Fruit fly (Drosophila melanogaster) whole organism, embryonic: ENCODE measurements around the gene Lamtor5.

Experiments used
- Atf6 ChIP-seq: fragments of 200-800 bp; sonication (Bioruptor generic); IDR thresholded peaks from 2 replicates; pipeline ENCODE4 v1.3.6; 2022; ENCODE audit warnings: missing biosample characterization, missing genetic modification characterization
- Bgb ChIP-seq: fragments of 200-800 bp; sonication (Bioruptor generic); IDR thresholded peaks from 2 replicates; pipeline ENCODE4 v1.3.6; 2022; ENCODE audit warnings: missing biosample characterization, missing genetic modification characterization; ENCODE audit not compliant: partially characterized antibody
- CG10959 ChIP-seq: fragments of 200-800 bp; sonication (Bioruptor generic); IDR thresholded peaks from 2 replicates; pipeline ENCODE4 v1.3.6; 2022; ENCODE audit warnings: missing biosample characterization, missing genetic modification characterization
- CG12942 ChIP-seq: fragments of 200-800 bp; sonication (Bioruptor generic); optimal IDR thresholded peaks from 3 replicates; lab custom pipeline; 2016; ENCODE audit warnings: missing biosample characterization, missing genetic modification characterization
- CG14014 ChIP-seq: fragments of 200-800 bp; sonication (Bioruptor generic); IDR thresholded peaks from 2 replicates; pipeline ENCODE4 v1.3.6; 2022; ENCODE audit warnings: missing biosample characterization, missing genetic modification characterization
- CG17385 ChIP-seq: fragments of 200-800 bp; sonication (Bioruptor generic); optimal IDR thresholded peaks from 3 replicates; lab custom pipeline; 2018; ENCODE audit warnings: missing biosample characterization, mild to moderate bottlenecking, missing genetic modification characterization
- CG18011 ChIP-seq: fragments of 200-800 bp; sonication (Bioruptor generic); optimal IDR thresholded peaks from 2 replicates; lab custom pipeline; 2017; ENCODE audit warnings: missing biosample characterization, missing genetic modification characterization, mild to moderate bottlenecking, moderate library complexity, missing genotype
- CG1832 ChIP-seq: fragments of 200-800 bp; sonication (Bioruptor generic); optimal IDR thresholded peaks from 2 replicates; lab custom pipeline; 2017; ENCODE audit warnings: missing biosample characterization, mild to moderate bottlenecking, missing genetic modification characterization, inconsistent platforms
- CG2678 ChIP-seq: fragments of 200-800 bp; sonication (Bioruptor generic); optimal IDR thresholded peaks from 3 replicates; lab custom pipeline; 2019; ENCODE audit warnings: missing biosample characterization, mild to moderate bottlenecking, missing genetic modification characterization, moderate library complexity
- CG2889 ChIP-seq: fragments of 200-800 bp; sonication (Bioruptor generic); IDR thresholded peaks from 3 replicates; pipeline ENCODE4 v1.3.6; 2022; ENCODE audit warnings: missing biosample characterization, missing genetic modification characterization
- CG30431 ChIP-seq: fragments of 200-800 bp; sonication (Bioruptor generic); optimal IDR thresholded peaks from 2 replicates; lab custom pipeline; 2017; ENCODE audit warnings: missing biosample characterization, missing genetic modification characterization
- CG3065 ChIP-seq: fragments of 200-800 bp; sonication (Bioruptor generic); optimal IDR thresholded peaks from 2 replicates; lab custom pipeline; 2016; ENCODE audit warnings: missing biosample characterization, missing genetic modification characterization
- CG6791 ChIP-seq: fragments of 200-800 bp; sonication (Bioruptor generic); IDR thresholded peaks from 3 replicates; pipeline ENCODE4 v1.3.6; 2022; ENCODE audit warnings: missing biosample characterization, missing genetic modification characterization; ENCODE audit not compliant: partially characterized antibody
- CG6854 ChIP-seq: fragments of 200-800 bp; sonication (Bioruptor generic); optimal IDR thresholded peaks from 3 replicates; lab custom pipeline; 2017; ENCODE audit warnings: missing biosample characterization, mild to moderate bottlenecking, missing genetic modification characterization
- CG7357 ChIP-seq: fragments of 200-800 bp; sonication (Bioruptor generic); IDR thresholded peaks from 3 replicates; pipeline ENCODE4 v1.3.6; 2022; ENCODE audit warnings: missing biosample characterization, missing genetic modification characterization
- CG8359 ChIP-seq: fragments of 200-800 bp; sonication (Bioruptor generic); optimal IDR thresholded peaks from 2 replicates; lab custom pipeline; 2017; ENCODE audit warnings: missing biosample characterization, mild to moderate bottlenecking, missing genetic modification characterization, borderline replicate concordance
- CG8944 ChIP-seq: fragments of 200-800 bp; sonication (Bioruptor generic); optimal IDR thresholded peaks from 3 replicates; lab custom pipeline; 2016; ENCODE audit warnings: missing biosample characterization, missing genetic modification characterization
- CG9609 ChIP-seq: fragments of 200-800 bp; sonication (Bioruptor generic); optimal IDR thresholded peaks from 3 replicates; lab custom pipeline; 2016; ENCODE audit warnings: missing biosample characterization, missing genetic modification characterization
- Deaf1 ChIP-seq: fragments of 200-800 bp; optimal IDR thresholded peaks from 3 replicates; lab custom pipeline; 2019; ENCODE audit warnings: missing biosample characterization, mild to moderate bottlenecking, missing genetic modification characterization, moderate library complexity
- Dref ChIP-seq: fragments of 200-800 bp; sonication (Bioruptor generic); IDR thresholded peaks from 2 replicates; pipeline ENCODE4 v1.3.6; 2022; ENCODE audit warnings: missing biosample characterization, missing genetic modification characterization
- E2f2 ChIP-seq: fragments of 200-800 bp; sonication (Bioruptor generic); IDR thresholded peaks from 2 replicates; pipeline ENCODE4 v1.3.6; 2022; ENCODE audit warnings: missing biosample characterization, missing genetic modification characterization
- ERR ChIP-seq: fragments of 200-800 bp; sonication (Bioruptor generic); optimal IDR thresholded peaks from 2 replicates; lab custom pipeline; 2016; ENCODE audit warnings: missing biosample characterization, missing genetic modification characterization
- Hey ChIP-seq: fragments of 200-800 bp; sonication (Bioruptor generic); optimal IDR thresholded peaks from 3 replicates; lab custom pipeline; 2018; ENCODE audit warnings: missing biosample characterization, mild to moderate bottlenecking, missing genetic modification characterization
- Lhr ChIP-seq: fragments of 200-800 bp; sonication (Bioruptor generic); optimal IDR thresholded peaks from 3 replicates; lab custom pipeline; 2017; ENCODE audit warnings: mild to moderate bottlenecking, missing biosample characterization, missing genetic modification reagents, missing genetic modification characterization
- MESR4 ChIP-seq: fragments of 200-800 bp; sonication (Bioruptor generic); optimal IDR thresholded peaks from 2 replicates; lab custom pipeline; 2018; ENCODE audit warnings: missing biosample characterization, mild to moderate bottlenecking, missing genetic modification characterization, moderate library complexity
- NK7.1 ChIP-seq: fragments of 200-800 bp; sonication (Bioruptor generic); optimal IDR thresholded peaks from 3 replicates; lab custom pipeline; 2016; ENCODE audit warnings: missing biosample characterization, missing genetic modification characterization
- NfI ChIP-seq: fragments of 200-800 bp; sonication (Bioruptor generic); optimal IDR thresholded peaks from 3 replicates; lab custom pipeline; 2018; ENCODE audit warnings: missing biosample characterization, mild to moderate bottlenecking, missing genetic modification characterization, moderate library complexity
- Poxn ChIP-seq: fragments of 200-800 bp; sonication (Bioruptor generic); IDR thresholded peaks from 2 replicates; pipeline ENCODE4 v1.3.6; 2022; ENCODE audit warnings: missing biosample characterization, missing genetic modification characterization
- Trl ChIP-seq, 3 experiments: fragments of >200 bp in 2 of 3; fragments of 200-800 bp in 1 of 3; sonication (Bioruptor generic) in 1 of 3; optimal IDR thresholded peaks; 2 replicates in 1 of 3; 3 replicates in 2 of 3; lab custom pipeline; 2016 to 2017; ENCODE audit warnings: missing biosample characterization in 1 of 3, missing genetic modification characterization in 1 of 3
- Usf ChIP-seq: fragments of 200-800 bp; sonication (Bioruptor generic); optimal IDR thresholded peaks from 2 replicates; lab custom pipeline; 2017; ENCODE audit warnings: missing genotype, missing biosample characterization, missing genetic modification characterization
- ara ChIP-seq: fragments of 200-800 bp; sonication (Bioruptor generic); IDR thresholded peaks from 2 replicates; pipeline ENCODE4 v1.3.6; 2022; ENCODE audit warnings: missing biosample characterization, missing genetic modification characterization
- cad ChIP-seq: fragments of >200 bp; optimal IDR thresholded peaks from 2 replicates; lab custom pipeline; 2017; ENCODE audit warnings: missing biosample characterization, missing genetic modification characterization
- cg ChIP-seq: fragments of 200-800 bp; sonication (Bioruptor generic); optimal IDR thresholded peaks from 3 replicates; lab custom pipeline; 2019; ENCODE audit warnings: missing biosample characterization, mild to moderate bottlenecking, missing genetic modification characterization, moderate library complexity
- eyg ChIP-seq: fragments of 200-800 bp; sonication (Bioruptor generic); optimal IDR thresholded peaks from 3 replicates; lab custom pipeline; 2016; ENCODE audit warnings: missing biosample characterization, missing genetic modification characterization
- fd96Cb ChIP-seq: fragments of 200-800 bp; sonication (Bioruptor generic); optimal IDR thresholded peaks from 2 replicates; lab custom pipeline; 2018; ENCODE audit warnings: missing biosample characterization, mild to moderate bottlenecking, missing genetic modification characterization, moderate library complexity
- ftz-f1 ChIP-seq: fragments of 200-800 bp; sonication (Bioruptor generic); optimal IDR thresholded peaks from 2 replicates; lab custom pipeline; 2016; ENCODE audit warnings: missing biosample characterization, missing genetic modification characterization
- lab ChIP-seq: fragments of 200-800 bp; sonication (Bioruptor generic); optimal IDR thresholded peaks from 3 replicates; lab custom pipeline; 2017; ENCODE audit warnings: missing biosample characterization, missing genetic modification characterization, mild to moderate bottlenecking, moderate library complexity, missing genetic modification reagents
- org-1 ChIP-seq: fragments of 200-800 bp; sonication (Bioruptor generic); optimal IDR thresholded peaks from 2 replicates; lab custom pipeline; 2017; ENCODE audit warnings: missing biosample characterization, missing genetic modification characterization
- psq ChIP-seq: fragments of 200-800 bp; sonication (Bioruptor generic); optimal IDR thresholded peaks from 2 replicates; lab custom pipeline; 2017; ENCODE audit warnings: missing biosample characterization, missing genetic modification characterization
- repo ChIP-seq: fragments of 200-800 bp; sonication (Bioruptor generic); optimal IDR thresholded peaks from 2 replicates; lab custom pipeline; 2016; ENCODE audit warnings: missing biosample characterization, missing genetic modification characterization
- schlank ChIP-seq: fragments of 200-800 bp; sonication (Bioruptor generic); optimal IDR thresholded peaks from 2 replicates; lab custom pipeline; 2018; ENCODE audit warnings: missing biosample characterization, mild to moderate bottlenecking, missing genetic modification characterization
- seq ChIP-seq: fragments of 200-800 bp; sonication (Bioruptor generic); IDR thresholded peaks from 2 replicates; pipeline ENCODE4 v1.3.6; 2022; ENCODE audit warnings: missing biosample characterization, missing genetic modification characterization
- sima ChIP-seq: fragments of 200-800 bp; sonication (Bioruptor generic); optimal IDR thresholded peaks from 2 replicates; lab custom pipeline; 2016; ENCODE audit warnings: missing biosample characterization, missing genetic modification characterization
- slbo ChIP-seq: fragments of 200-800 bp; sonication (Bioruptor generic); IDR thresholded peaks from 2 replicates; pipeline ENCODE4 v1.3.6; 2022; ENCODE audit warnings: missing biosample characterization, missing genetic modification characterization
- ssp ChIP-seq: fragments of 200-800 bp; sonication (Bioruptor generic); IDR thresholded peaks from 2 replicates; pipeline ENCODE4 v1.3.6; 2022; ENCODE audit warnings: missing biosample characterization, missing genetic modification characterization
- tgo ChIP-seq: fragments of 200-800 bp; sonication (Bioruptor generic); IDR thresholded peaks from 3 replicates; pipeline ENCODE4 v1.3.6; 2022; ENCODE audit warnings: missing biosample characterization, missing genetic modification characterization
- trem ChIP-seq: fragments of 200-800 bp; optimal IDR thresholded peaks from 3 replicates; lab custom pipeline; 2019; ENCODE audit warnings: missing biosample characterization, mild to moderate bottlenecking, missing genetic modification characterization, moderate library complexity
- unpg ChIP-seq: fragments of 200-800 bp; sonication (Bioruptor generic); optimal IDR thresholded peaks from 3 replicates; lab custom pipeline; 2018; ENCODE audit warnings: missing biosample characterization, mild to moderate bottlenecking, missing genetic modification characterization, moderate library complexity
- vvl ChIP-seq: fragments of 200-800 bp; sonication (Bioruptor generic); IDR thresholded peaks from 2 replicates; pipeline ENCODE4 v1.3.6; 2022; ENCODE audit warnings: missing biosample characterization, missing genetic modification characterization
- zfh2 ChIP-seq: fragments of 200-800 bp; sonication (Bioruptor generic); optimal IDR thresholded peaks from 2 replicates; lab custom pipeline; 2016; ENCODE audit warnings: missing biosample characterization, missing genetic modification characterization

Gene Lamtor5

DNA sequence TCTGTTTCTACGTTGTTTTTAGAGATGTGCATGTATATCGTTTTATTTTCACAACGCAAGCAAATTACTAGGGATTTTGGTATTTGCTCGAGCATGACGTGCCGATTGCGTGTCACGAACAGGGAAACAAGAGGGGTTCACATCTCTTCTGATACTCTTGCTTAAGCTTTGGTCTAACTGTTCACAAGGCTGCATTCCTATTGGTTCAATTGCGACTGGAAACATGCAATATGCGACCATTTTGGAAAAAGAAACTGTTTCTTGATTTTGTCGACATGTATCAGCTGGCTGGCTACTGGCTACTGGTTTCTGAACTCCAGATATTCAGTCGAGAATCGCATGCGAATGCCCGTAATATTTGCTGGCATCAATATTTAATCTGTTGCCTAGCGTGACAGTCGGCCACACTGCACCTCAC, 21.4 kb upstream of the Lamtor5 start, which contains the start of gene Coa8 (continued):
- TF ChIP-seq ERR (GFP tag; lab: Kevin White, UChicago) (peak; percentile 23), CG14014 (GFP tag; lab: Robert Waterston, UW) (0 out of 2 replicates have a peak, but pooled peaks have one; percentile 30), Trl (optimal IDR thresholded peaks at IDR 0.05; lab: Kevin White, UChicago) (no peak), Trl (GFP tag; optimal IDR thresholded peaks at IDR 0.05; lab: Kevin White, UChicago) (no peak), CG18011 (no peak), CG17385 (GFP tag; lab: Kevin White, UChicago) (peak; percentile 31), CG7357 (GFP tag; lab: Robert Waterston, UW) (0 out of 3 replicates have a peak, but pooled peaks have one; percentile 5), CG6854 (no peak), trem (tag; lab: Kevin White, UChicago) (peak; percentile 7), zfh2 (GFP tag; lab: Kevin White, UChicago) (peak; percentile 62), cg (GFP tag; lab: Kevin White, UChicago) (no peak), CG3065 (no peak), vvl (GFP tag; lab: Robert Waterston, UW) (no peak; the same call in 1 of the 2 replicates), psq (GFP tag; lab: Kevin White, UChicago) (no peak), MESR4 (no peak), Atf6 (GFP tag; lab: Robert Waterston, UW) (peak; percentile 55; the same call in 1 of the 2 replicates), cad (no peak), sima (GFP tag; lab: Kevin White, UChicago) (no peak), Poxn (GFP tag; lab: Robert Waterston, UW) (0 out of 2 replicates have a peak, but pooled peaks have one; percentile 25), tgo (GFP tag; lab: Robert Waterston, UW) (peak; percentile 27; the same call in 1 of the 3 replicates), unpg (GFP tag; lab: Kevin White, UChicago) (peak; percentile 53), lab (no peak), E2f2 (0 out of 2 replicates have a peak, but pooled peaks have one; percentile 18), CG8944 (GFP tag; lab: Kevin White, UChicago) (no peak), Usf (no peak), CG10959 (GFP tag; lab: Robert Waterston, UW) (0 out of 2 replicates have a peak, but pooled peaks have one; percentile 9), ara (GFP tag; lab: Robert Waterston, UW) (no peak), Bgb (GFP tag; lab: Robert Waterston, UW) (peak; percentile 39; the same call in 1 of the 2 replicates), NfI (peak; percentile 51), Hey (no peak), CG12942 (peak; percentile 23), CG6791 (GFP tag; lab: Robert Waterston, UW) (peak; percentile 30; the same call in 1 of the 3 replicates), slbo (peak; percentile 65; the same call in 1 of the 2 replicates), schlank (no peak), CG2889 (GFP tag; lab: Robert Waterston, UW) (no peak), CG30431 (GFP tag; lab: Kevin White, UChicago) (no peak), Deaf1 (no peak), repo (GFP tag; lab: Kevin White, UChicago) (peak; percentile 18), CG2678 (tag; lab: Kevin White, UChicago) (no peak), Dref (GFP tag; lab: Robert Waterston, UW) (no peak), CG8359 (GFP tag; lab: Kevin White, UChicago) (no peak), NK7.1 (no peak), CG1832 (GFP tag; lab: Kevin White, UChicago) (no peak), org-1 (GFP tag; lab: Kevin White, UChicago) (no peak), CG9609 (GFP tag; lab: Kevin White, UChicago) (peak; percentile 66), fd96Cb (tag; lab: Kevin White, UChicago) (no peak), ftz-f1 (GFP tag; lab: Kevin White, UChicago) (no peak), eyg (GFP tag; lab: Kevin White, UChicago) (no peak), seq (no peak), ssp (peak; percentile 42; the same call in 1 of the 2 replicates), Lhr (GFP tag; lab: Kevin White, UChicago) (peak; percentile 31)
